Worm (Caenorhabditis elegans): ENCODE measurements around the gene nex-3.
A peak's percentile ranks its signal among the peaks of the same experiment; 100 is the strongest.

The nex-3 gene

ce11 chrIII:4476806-4477205 is 34.9 kb downstream of the nex-3 start (continued):
- TF ChIP-seq ceh-27 (GFP tag; optimal IDR thresholded peaks at IDR 0.05): no peak
- TF ChIP-seq bed-2 (GFP tag; IDR thresholded peaks at IDR 0.05): no peak
- no peak for TF ChIP-seq ztf-28 (GFP tag; IDR thresholded peaks at IDR 0.05)
- peak; percentile 17 for TF ChIP-seq atf-7 (tag; optimal IDR thresholded peaks at IDR 0.05)
- TF ChIP-seq mel-28 (tag; optimal IDR thresholded peaks at IDR 0.05; ENCODE audit: borderline replicate concordance): no peak
- TF ChIP-seq tbp1 (GFP tag; optimal IDR thresholded peaks at IDR 0.05): peak; percentile 52
- TF ChIP-seq F10E7.11 (tag; optimal IDR thresholded peaks at IDR 0.05): no peak
- no peak for TF ChIP-seq dpff-1 (tag; optimal IDR thresholded peaks at IDR 0.05)
- no peak for TF ChIP-seq xnd-1 (tag; optimal IDR thresholded peaks at IDR 0.05)
- TF ChIP-seq hmg-20 (GFP tag; IDR thresholded peaks at IDR 0.05): no peak
- no peak for TF ChIP-seq efl-1 (GFP tag; optimal IDR thresholded peaks at IDR 0.05)
- TF ChIP-seq him-1 (tag; optimal IDR thresholded peaks at IDR 0.05): no peak
- TF ChIP-seq snpc-1.3 (tag; optimal IDR thresholded peaks at IDR 0.05; ENCODE audit: insufficient read depth): no peak
- TF ChIP-seq ceh-91 (GFP tag; IDR thresholded peaks at IDR 0.05): no peak
- no peak for TF ChIP-seq Y56A3A.18 (GFP tag; IDR thresholded peaks at IDR 0.05)
- TF ChIP-seq Y95B8A.8 (GFP tag; IDR thresholded peaks at IDR 0.05): peak; percentile 32; the same call in 1 of the 2 replicates
- TF ChIP-seq dox-1 (GFP tag; IDR thresholded peaks at IDR 0.05): no peak
- TF ChIP-seq attf-3 (GFP tag; conservative IDR thresholded peaks at IDR 0.05): no peak

- TF ChIP-seq hrde-1 (tag; optimal IDR thresholded peaks at IDR 0.05; ENCODE audit: borderline replicate concordance): no peak
- no peak for TF ChIP-seq unc-130 (GFP tag; optimal IDR thresholded peaks at IDR 0.05)
- TF ChIP-seq ceh-100 (GFP tag; IDR thresholded peaks at IDR 0.05): no peak
- TF ChIP-seq B0336.3 (GFP tag; IDR thresholded peaks at IDR 0.05): no peak
- no peak for TF ChIP-seq let-526 (GFP tag; IDR thresholded peaks at IDR 0.05)
- no peak for TF ChIP-seq T07F8.4 (tag; optimal IDR thresholded peaks at IDR 0.05)
- no peak for TF ChIP-seq F37B4.10 (GFP tag; IDR thresholded peaks at IDR 0.05)
- no peak for TF ChIP-seq efl-1 (GFP tag; optimal IDR thresholded peaks at IDR 0.05)
- TF ChIP-seq hmg-20 (GFP tag; IDR thresholded peaks at IDR 0.05): no peak
- no peak for TF ChIP-seq die-1 (tag; optimal IDR thresholded peaks at IDR 0.05)
- no peak for TF ChIP-seq C17E4.6 (GFP tag; IDR thresholded peaks at IDR 0.05)
- no peak for TF ChIP-seq attf-6 (GFP tag; IDR thresholded peaks at IDR 0.05)
- TF ChIP-seq cebp-1 (GFP tag; IDR thresholded peaks at IDR 0.05): no peak
- no peak for TF ChIP-seq cebp-1 (tag; optimal IDR thresholded peaks at IDR 0.05)
Observed at ce11 chrIII:4477472-4477871, 35.6 kb downstream of the nex-3 start, which contains the start of gene ins-17. TSS of gene ins-17 (minus strand) at chrIII:4477572.

- TF ChIP-seq egl-44 (GFP tag; IDR thresholded peaks at IDR 0.05) (no peak), hmg-1.2 (GFP tag; IDR thresholded peaks at IDR 0.05) (no peak), ztf-25 (GFP tag; IDR thresholded peaks at IDR 0.05) (no peak), ztf-28 (GFP tag; IDR thresholded peaks at IDR 0.05) (no peak), ceh-27 (GFP tag; optimal IDR thresholded peaks at IDR 0.05) (no peak), F39B2.1 (GFP tag; IDR thresholded peaks at IDR 0.05) (no peak), F22D6.2 (tag; optimal IDR thresholded peaks at IDR 0.05) (no peak), ekl-4 (GFP tag; IDR thresholded peaks at IDR 0.05) (no peak), nhr-90 (tag; optimal IDR thresholded peaks at IDR 0.05) (no peak), lin-26 (GFP tag; IDR thresholded peaks at IDR 0.05) (no peak), ztf-22 (GFP tag; optimal IDR thresholded peaks at IDR 0.05) (no peak), nfya-1 (tag; optimal IDR thresholded peaks at IDR 0.05; ENCODE audit: borderline replicate concordance, insufficient read depth) (no peak), K11D2.4 (GFP tag; IDR thresholded peaks at IDR 0.05) (no peak), attf-6 (GFP tag; IDR thresholded peaks at IDR 0.05) (no peak)
Observed at ce11 chrIII:4481787-4482186, 39.9 kb downstream of the nex-3 start.
